Fruit fly (Drosophila melanogaster) whole organism, embryonic: ENCODE data around the gene Tbc1d22.

Experiments used
- ATbp ChIP-seq: fragments of 200-800 bp; sonication (Bioruptor generic); optimal IDR thresholded peaks from 2 replicates; lab custom pipeline; 2017; ENCODE audit warnings: missing biosample characterization, mild to moderate bottlenecking, missing genetic modification characterization, missing genetic modification reagents
- Atf6 ChIP-seq: fragments of 200-800 bp; sonication (Bioruptor generic); IDR thresholded peaks from 2 replicates; pipeline ENCODE4 v1.3.6; 2022; ENCODE audit warnings: missing biosample characterization, missing genetic modification characterization
- BEAF-32 ChIP-seq: fragments of 200-800 bp; sonication (Bioruptor generic); optimal IDR thresholded peaks from 3 replicates; lab custom pipeline; 2017; ENCODE audit warnings: missing biosample characterization, missing genetic modification characterization, mild to moderate bottlenecking, moderate library complexity, missing genetic modification reagents
- CG10274 ChIP-seq: fragments of 200-800 bp; sonication (Bioruptor generic); optimal IDR thresholded peaks from 3 replicates; lab custom pipeline; 2017; ENCODE audit warnings: missing biosample characterization, mild to moderate bottlenecking, missing genetic modification characterization
- CG11085 ChIP-seq: fragments of 200-800 bp; sonication (Bioruptor generic); IDR thresholded peaks from 2 replicates; pipeline ENCODE4 v1.3.6; 2022; ENCODE audit warnings: missing biosample characterization, missing genetic modification characterization
- CG11247 ChIP-seq: fragments of 200-800 bp; sonication (Bioruptor generic); IDR thresholded peaks from 2 replicates; pipeline ENCODE4 v1.3.6; 2022; ENCODE audit warnings: missing biosample characterization, missing genetic modification characterization
- CG11398 ChIP-seq: fragments of 200-800 bp; sonication (Bioruptor generic); optimal IDR thresholded peaks from 2 replicates; lab custom pipeline; 2016; ENCODE audit warnings: missing biosample characterization, missing genetic modification characterization
- CG12236 ChIP-seq: fragments of 200-800 bp; sonication (Bioruptor generic); optimal IDR thresholded peaks from 2 replicates; lab custom pipeline; 2016; ENCODE audit warnings: missing biosample characterization, missing genetic modification characterization
- CG18262 ChIP-seq: fragments of 200-800 bp; optimal IDR thresholded peaks from 3 replicates; lab custom pipeline; 2019; ENCODE audit warnings: missing biosample characterization, mild to moderate bottlenecking, missing genetic modification characterization, moderate library complexity
- CG1832 ChIP-seq: fragments of 200-800 bp; sonication (Bioruptor generic); optimal IDR thresholded peaks from 2 replicates; lab custom pipeline; 2017; ENCODE audit warnings: missing biosample characterization, mild to moderate bottlenecking, missing genetic modification characterization, inconsistent platforms
- CG2712 ChIP-seq: fragments of 200-800 bp; optimal IDR thresholded peaks from 3 replicates; lab custom pipeline; 2019; ENCODE audit warnings: missing biosample characterization, mild to moderate bottlenecking, missing genetic modification characterization, moderate library complexity
- CG3838 ChIP-seq: fragments of 200-800 bp; sonication (Bioruptor generic); optimal IDR thresholded peaks from 3 replicates; lab custom pipeline; 2016; ENCODE audit warnings: missing biosample characterization, missing genetic modification characterization
- CG4707 ChIP-seq: fragments of 200-800 bp; sonication (Bioruptor generic); optimal IDR thresholded peaks from 2 replicates; lab custom pipeline; 2018; ENCODE audit warnings: missing biosample characterization, mild to moderate bottlenecking, missing genetic modification characterization, moderate library complexity
- CG4730 ChIP-seq: fragments of 200-800 bp; sonication (Bioruptor generic); IDR thresholded peaks from 2 replicates; pipeline ENCODE4 v1.3.6; 2022; ENCODE audit warnings: missing biosample characterization, missing genetic modification characterization
- CG5953 ChIP-seq: fragments of 200-800 bp; sonication (Bioruptor generic); IDR thresholded peaks from 2 replicates; pipeline ENCODE4 v1.3.6; 2022; ENCODE audit warnings: missing biosample characterization, missing genetic modification characterization
- CG6175 ChIP-seq: fragments of 200-800 bp; sonication (Bioruptor generic); IDR thresholded peaks from 3 replicates; pipeline ENCODE4 v1.3.6; 2022; ENCODE audit warnings: missing biosample characterization, missing genetic modification characterization
- CG6765 ChIP-seq: fragments of 200-800 bp; sonication (Bioruptor generic); optimal IDR thresholded peaks from 3 replicates; lab custom pipeline; 2017; ENCODE audit warnings: missing biosample characterization, mild to moderate bottlenecking, missing genetic modification characterization
- CG8924 ChIP-seq: fragments of 200-800 bp; optimal IDR thresholded peaks from 3 replicates; lab custom pipeline; 2019; ENCODE audit warnings: missing biosample characterization, mild to moderate bottlenecking, missing genetic modification characterization, moderate library complexity
- Dek ChIP-seq: fragments of 200-800 bp; sonication (Bioruptor generic); optimal IDR thresholded peaks from 3 replicates; lab custom pipeline; 2019; ENCODE audit warnings: missing biosample characterization, mild to moderate bottlenecking, missing genetic modification characterization, moderate library complexity
- Doc2 ChIP-seq: fragments of 200-800 bp; sonication (Bioruptor generic); IDR thresholded peaks from 2 replicates; pipeline ENCODE4 v1.3.6; 2022; ENCODE audit warnings: missing biosample characterization, missing genetic modification characterization
- Drgx ChIP-seq: fragments of 200-800 bp; sonication (Bioruptor generic); IDR thresholded peaks from 2 replicates; pipeline ENCODE4 v1.3.6; 2022; ENCODE audit warnings: missing biosample characterization, missing genetic modification characterization
- ERR ChIP-seq: fragments of 200-800 bp; sonication (Bioruptor generic); optimal IDR thresholded peaks from 2 replicates; lab custom pipeline; 2016; ENCODE audit warnings: missing biosample characterization, missing genetic modification characterization
- Hand ChIP-seq: fragments of 200-800 bp; sonication (Bioruptor generic); optimal IDR thresholded peaks from 2 replicates; lab custom pipeline; 2017; ENCODE audit warnings: mild to moderate bottlenecking, missing biosample characterization, missing genetic modification reagents, missing genetic modification characterization
- HmgZ ChIP-seq: fragments of 200-800 bp; sonication (Bioruptor generic); optimal IDR thresholded peaks from 2 replicates; lab custom pipeline; 2018; ENCODE audit warnings: missing biosample characterization, mild to moderate bottlenecking, missing genetic modification characterization
- Hsf ChIP-seq: fragments of 200-800 bp; sonication (Bioruptor generic); optimal IDR thresholded peaks from 3 replicates; lab custom pipeline; 2016; ENCODE audit warnings: missing biosample characterization, missing genetic modification characterization
- Lim3 ChIP-seq: fragments of 200-800 bp; sonication (Bioruptor generic); IDR thresholded peaks from 2 replicates; pipeline ENCODE4 v1.3.6; 2022; ENCODE audit warnings: missing biosample characterization, missing genetic modification characterization
- NC2β ChIP-seq: fragments of 200-800 bp; sonication (Bioruptor generic); optimal IDR thresholded peaks from 2 replicates; lab custom pipeline; 2016; ENCODE audit warnings: missing biosample characterization, missing genetic modification characterization
- NK7.1 ChIP-seq: fragments of 200-800 bp; sonication (Bioruptor generic); optimal IDR thresholded peaks from 3 replicates; lab custom pipeline; 2016; ENCODE audit warnings: missing biosample characterization, missing genetic modification characterization
- Optix ChIP-seq: fragments of 200-800 bp; sonication (Bioruptor generic); IDR thresholded peaks from 3 replicates; pipeline ENCODE4 v1.3.6; 2022; ENCODE audit warnings: missing biosample characterization, missing genetic modification characterization
- Ravus ChIP-seq: fragments of 200-800 bp; sonication (Bioruptor generic); IDR thresholded peaks from 2 replicates; pipeline ENCODE4 v1.3.6; 2022; ENCODE audit warnings: missing biosample characterization, missing genetic modification characterization
- Sry-δ ChIP-seq: fragments of 200-800 bp; sonication (Bioruptor generic); optimal IDR thresholded peaks from 2 replicates; lab custom pipeline; 2016; ENCODE audit warnings: missing biosample characterization, missing genetic modification characterization
- bab2 ChIP-seq: fragments of 200-800 bp; sonication (Bioruptor generic); optimal IDR thresholded peaks from 2 replicates; lab custom pipeline; 2016; ENCODE audit warnings: missing biosample characterization, missing genetic modification characterization
- da ChIP-seq: fragments of 200-800 bp; sonication (Bioruptor generic); optimal IDR thresholded peaks from 2 replicates; lab custom pipeline; 2016; ENCODE audit warnings: missing biosample characterization, missing genetic modification characterization
- fu2 ChIP-seq: fragments of 200-800 bp; sonication (Bioruptor generic); optimal IDR thresholded peaks from 2 replicates; lab custom pipeline; 2016; ENCODE audit warnings: missing biosample characterization, missing genetic modification characterization
- grn ChIP-seq: fragments of 200-800 bp; sonication (Bioruptor generic); optimal IDR thresholded peaks from 3 replicates; lab custom pipeline; 2017; ENCODE audit warnings: missing biosample characterization, missing genetic modification characterization
- gsb ChIP-seq: fragments of 200-800 bp; sonication (Bioruptor generic); IDR thresholded peaks from 2 replicates; pipeline ENCODE4 v1.3.6; 2022; ENCODE audit warnings: missing biosample characterization, missing genetic modification characterization
- jigr1 ChIP-seq: fragments of 200-800 bp; sonication (Bioruptor generic); IDR thresholded peaks from 3 replicates; pipeline ENCODE4 v1.3.6; 2022; ENCODE audit warnings: missing biosample characterization, missing genetic modification characterization
- ken ChIP-seq: fragments of 200-800 bp; sonication (Bioruptor generic); IDR thresholded peaks from 3 replicates; pipeline ENCODE4 v1.3.6; 2022; ENCODE audit warnings: missing biosample characterization, missing genetic modification characterization
- lbe ChIP-seq: fragments of 200-800 bp; sonication (Bioruptor generic); optimal IDR thresholded peaks from 2 replicates; lab custom pipeline; 2016; ENCODE audit warnings: missing biosample characterization, mild to moderate bottlenecking, missing genetic modification characterization
- lov ChIP-seq, 2 experiments: fragments of 200-800 bp in 1 of 2; fragments of >200 bp in 1 of 2; sonication (Bioruptor generic) in 1 of 2; IDR thresholded peaks in 1 of 2; optimal IDR thresholded peaks in 1 of 2; 2 replicates in 1 of 2; 3 replicates in 1 of 2; pipeline versions ENCODE4 v1.3.6 to Lab custom; 2017 to 2022; ENCODE audit warnings: missing biosample characterization in 1 of 2, missing genetic modification characterization in 1 of 2
- luna ChIP-seq: fragments of 200-800 bp; sonication (Bioruptor generic); optimal IDR thresholded peaks from 2 replicates; lab custom pipeline; 2016; ENCODE audit warnings: missing biosample characterization, missing genetic modification characterization
- pfk ChIP-seq: fragments of 200-800 bp; sonication (Bioruptor generic); optimal IDR thresholded peaks from 2 replicates; lab custom pipeline; 2018; ENCODE audit warnings: missing biosample characterization, mild to moderate bottlenecking, missing genetic modification characterization, moderate library complexity
- salm ChIP-seq: fragments of 200-800 bp; sonication (Bioruptor generic); optimal IDR thresholded peaks from 2 replicates; lab custom pipeline; 2018; ENCODE audit warnings: missing biosample characterization, mild to moderate bottlenecking, missing genetic modification characterization
- sens-2 ChIP-seq: fragments of 200-800 bp; sonication (Bioruptor generic); IDR thresholded peaks from 2 replicates; pipeline ENCODE4 v1.3.6; 2022; ENCODE audit warnings: missing biosample characterization, missing genetic modification characterization
- sob ChIP-seq: fragments of 200-800 bp; sonication (Bioruptor generic); IDR thresholded peaks from 2 replicates; pipeline ENCODE4 v1.3.6; 2022; ENCODE audit warnings: missing biosample characterization, missing genetic modification characterization
- sr ChIP-seq: fragments of 200-800 bp; sonication (Bioruptor generic); IDR thresholded peaks from 3 replicates; pipeline ENCODE4 v1.3.6; 2022; ENCODE audit warnings: missing biosample characterization, missing genetic modification characterization
- ssp ChIP-seq: fragments of 200-800 bp; sonication (Bioruptor generic); IDR thresholded peaks from 2 replicates; pipeline ENCODE4 v1.3.6; 2022; ENCODE audit warnings: missing biosample characterization, missing genetic modification characterization
- twi ChIP-seq: fragments of 200-800 bp; optimal IDR thresholded peaks from 2 replicates; lab custom pipeline; 2019; ENCODE audit warnings: missing biosample characterization, mild to moderate bottlenecking, missing genetic modification characterization, moderate library complexity
- usp ChIP-seq: fragments of >200 bp; optimal IDR thresholded peaks from 2 replicates; lab custom pipeline; 2017; ENCODE audit warnings: missing biosample characterization, missing genetic modification characterization
- wek ChIP-seq: fragments of 200-800 bp; sonication (Bioruptor generic); optimal IDR thresholded peaks from 3 replicates; lab custom pipeline; 2018; ENCODE audit warnings: missing biosample characterization, mild to moderate bottlenecking, missing genetic modification characterization, moderate library complexity
- yki ChIP-seq: fragments of >200 bp; optimal IDR thresholded peaks from 3 replicates; lab custom pipeline; 2018

Gene Tbc1d22

DNA sequence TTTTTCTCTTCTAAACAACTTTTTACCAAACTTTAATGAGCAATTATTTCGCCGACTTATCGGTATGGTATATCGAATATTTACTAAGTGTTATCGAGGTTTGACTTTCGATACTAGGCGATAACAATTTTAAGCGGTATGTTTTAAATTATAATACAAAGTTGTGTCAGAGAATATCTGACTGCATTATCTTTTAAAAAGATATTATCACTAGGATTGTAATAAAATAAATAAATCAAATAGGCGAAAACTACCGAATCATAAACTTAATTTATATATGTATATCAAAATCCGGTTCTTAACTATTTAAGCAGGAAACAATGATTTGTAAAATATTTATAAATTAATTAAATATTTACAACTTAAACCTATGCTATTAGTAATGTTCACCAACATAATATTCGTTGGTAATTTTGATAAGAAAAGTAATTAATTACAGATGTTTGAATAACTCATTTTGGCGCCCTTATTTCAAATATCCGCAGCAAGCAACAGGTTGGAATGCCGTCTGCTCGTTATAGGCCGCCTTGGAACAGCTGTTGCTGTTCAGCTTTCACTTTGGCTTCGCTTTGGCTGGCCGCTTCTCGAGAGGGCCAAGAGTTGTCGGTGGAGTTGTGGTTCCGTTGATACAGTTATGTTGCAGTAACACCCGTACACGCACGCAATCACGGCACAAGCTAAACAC lies 6.0 kb downstream of the Tbc1d22 start, which contains the start of the genes Sec15 and rtet (continued):
- TF ChIP-seq Hsf (GFP tag; lab: Kevin White, UChicago) (peak; percentile 60), CG4730 (GFP tag; lab: Robert Waterston, UW) (no peak), CG8924 (tag; lab: Kevin White, UChicago) (peak; percentile 80), BEAF-32 (peak; percentile 69), CG6175 (GFP tag; lab: Robert Waterston, UW) (no peak), HmgZ (tag; lab: Kevin White, UChicago) (peak; percentile 64), CG2712 (peak; percentile 72), CG4707 (GFP tag; lab: Kevin White, UChicago) (no peak), lbe (GFP tag; lab: Kevin White, UChicago) (peak; percentile 7), gsb (GFP tag; lab: Robert Waterston, UW) (peak; percentile 45; the same call in 1 of the 2 replicates), ken (GFP tag; lab: Robert Waterston, UW) (peak; percentile 75), usp (GFP tag; lab: Kevin White, UChicago) (no peak), yki (lab: Kevin White, UChicago) (no peak), wek (GFP tag; lab: Kevin White, UChicago) (peak; percentile 4), grn (GFP tag; lab: Kevin White, UChicago) (no peak), CG5953 (0 out of 2 replicates have a peak, but pooled peaks have one; percentile 16), CG11085 (GFP tag; lab: Robert Waterston, UW) (0 out of 2 replicates have a peak, but pooled peaks have one; percentile 13), luna (GFP tag; lab: Kevin White, UChicago) (no peak), pfk (GFP tag; lab: Kevin White, UChicago) (no peak), Atf6 (GFP tag; lab: Robert Waterston, UW) (peak; percentile 45; the same call in 1 of the 2 replicates), salm (tag; lab: Kevin White, UChicago) (no peak), Dek (tag; lab: Kevin White, UChicago) (peak; percentile 3), CG18262 (tag; lab: Kevin White, UChicago) (peak; percentile 54), sens-2 (GFP tag; lab: Robert Waterston, UW) (peak; percentile 34; the same call in 1 of the 2 replicates), sr (GFP tag; lab: Robert Waterston, UW) (0 out of 3 replicates have a peak, but pooled peaks have one; percentile 22), CG12236 (GFP tag; lab: Kevin White, UChicago) (no peak), lov (optimal IDR thresholded peaks at IDR 0.05; lab: Kevin White, UChicago) (no peak), lov (GFP tag; IDR thresholded peaks at IDR 0.05; lab: Robert Waterston, UW) (peak; percentile 70; the same call in 1 of the 3 replicates), CG10274 (GFP tag; lab: Kevin White, UChicago) (no peak), NC2β (GFP tag; lab: Kevin White, UChicago) (peak; percentile 16), CG11398 (GFP tag; lab: Kevin White, UChicago) (no peak), jigr1 (no peak), Drgx (GFP tag; lab: Robert Waterston, UW) (0 out of 2 replicates have a peak, but pooled peaks have one; percentile 19), CG3838 (no peak), Doc2 (GFP tag; lab: Robert Waterston, UW) (no peak), Hand (no peak), CG1832 (GFP tag; lab: Kevin White, UChicago) (no peak), CG6765 (GFP tag; lab: Kevin White, UChicago) (peak; percentile 25), bab2 (peak; percentile 28), Optix (peak; percentile 54; the same call in 2 of the 3 replicates), Sry-δ (GFP tag; lab: Kevin White, UChicago) (peak; percentile 22), CG11247 (GFP tag; lab: Robert Waterston, UW) (peak; percentile 53), Lim3 (GFP tag; lab: Robert Waterston, UW) (no peak), twi (tag; lab: Kevin White, UChicago) (peak; percentile 47), ATbp (GFP tag; lab: Kevin White, UChicago) (no peak), da (no peak), NK7.1 (GFP tag; lab: Kevin White, UChicago) (no peak), Ravus (no peak), sob (GFP tag; lab: Robert Waterston, UW) (peak; percentile 45), ssp (GFP tag; lab: Robert Waterston, UW) (no peak), ERR (GFP tag; lab: Kevin White, UChicago) (no peak), fu2 (GFP tag; lab: Kevin White, UChicago) (peak; percentile 5)
